Fruit fly (Drosophila melanogaster) whole organism, pupa: ENCODE measurements around the gene CG14963.

Experiments used
- CG10348 ChIP-seq: fragments of 200-800 bp; sonication (Bioruptor generic); IDR thresholded peaks from 2 replicates; pipeline ENCODE4 v1.3.6; 2022; ENCODE audit warnings: missing biosample characterization, missing genetic modification characterization
- CG12605 ChIP-seq: fragments of 200-800 bp; sonication (Bioruptor generic); IDR thresholded peaks from 2 replicates; pipeline ENCODE4 v1.3.6; 2022; ENCODE audit warnings: missing biosample characterization, missing genetic modification characterization
- CG32121 ChIP-seq: fragments of 200-800 bp; sonication (Bioruptor generic); IDR thresholded peaks from 2 replicates; pipeline ENCODE4 v1.3.6; 2022; ENCODE audit warnings: missing biosample characterization, missing genetic modification characterization
- CG34367 ChIP-seq: fragments of 200-800 bp; sonication (Bioruptor generic); optimal IDR thresholded peaks from 2 replicates; lab custom pipeline; 2018; ENCODE audit warnings: missing biosample characterization, mild to moderate bottlenecking, missing genetic modification characterization
- CG4496 ChIP-seq: fragments of 200-800 bp; sonication (Bioruptor generic); IDR thresholded peaks from 3 replicates; pipeline ENCODE4 v1.3.6; 2022; ENCODE audit warnings: missing biosample characterization, missing genetic modification characterization
- CG8159 ChIP-seq: fragments of 200-800 bp; sonication (Bioruptor generic); optimal IDR thresholded peaks from 3 replicates; lab custom pipeline; 2018; ENCODE audit warnings: missing biosample characterization, mild to moderate bottlenecking, missing genetic modification characterization, moderate library complexity
- CG8301 ChIP-seq: fragments of 200-800 bp; sonication (Bioruptor generic); optimal IDR thresholded peaks from 2 replicates; lab custom pipeline; 2018; ENCODE audit warnings: missing biosample characterization, mild to moderate bottlenecking, missing genetic modification characterization
- CG9948 ChIP-seq: fragments of 200-800 bp; sonication (Bioruptor generic); optimal IDR thresholded peaks from 2 replicates; lab custom pipeline; 2018; ENCODE audit warnings: missing biosample characterization, mild to moderate bottlenecking, missing genetic modification characterization, moderate library complexity
- D1 ChIP-seq: fragments of 200-800 bp; sonication (Bioruptor generic); optimal IDR thresholded peaks from 2 replicates; lab custom pipeline; 2018; ENCODE audit warnings: missing biosample characterization, mild to moderate bottlenecking, missing genetic modification characterization, moderate library complexity
- Pif1A ChIP-seq: fragments of 200-800 bp; sonication (Bioruptor generic); optimal IDR thresholded peaks from 3 replicates; lab custom pipeline; 2016; ENCODE audit warnings: missing biosample characterization, missing genetic modification characterization
- Pif1B ChIP-seq: fragments of 200-800 bp; sonication (Bioruptor generic); optimal IDR thresholded peaks from 3 replicates; lab custom pipeline; 2016; ENCODE audit warnings: missing biosample characterization, missing genetic modification characterization
- rn ChIP-seq: fragments of 200-800 bp; sonication (Bioruptor generic); IDR thresholded peaks from 2 replicates; pipeline ENCODE4 v1.3.6; 2022; ENCODE audit warnings: missing biosample characterization, missing genetic modification characterization

dm6 chr3L:3134064-3134545, 38.2 kb downstream of the CG14963 start:
- 0 out of 3 replicates have a peak, but pooled peaks have one; percentile 33 for TF ChIP-seq CG4496 (GFP tag; lab: Robert Waterston, UW)
- TF ChIP-seq CG34367, result no peak
- no peak for TF ChIP-seq rn (GFP tag; lab: Robert Waterston, UW)
- TF ChIP-seq CG12605, result peak; percentile 33; the same call in 1 of the 2 replicates
- TF ChIP-seq CG32121, result no peak
- TF ChIP-seq CG8159 (tag; lab: Kevin White, UChicago), result no peak
- no peak for TF ChIP-seq D1
- no peak for TF ChIP-seq CG8301
- TF ChIP-seq CG9948, result no peak
- peak; percentile 44 for TF ChIP-seq Pif1A (GFP tag; lab: Kevin White, UChicago)
- TF ChIP-seq CG10348, result no peak
- TF ChIP-seq Pif1B (GFP tag; lab: Kevin White, UChicago), result peak; percentile 43
